Worm (Caenorhabditis elegans): ENCODE data around the gene C42D4.19.

ce11 chrIV:7203696-7204095 is 28.2 kb downstream of the C42D4.19 start, which contains the start of gene R13A1.3:
- TF ChIP-seq nfya-1 (tag; optimal IDR thresholded peaks at IDR 0.05; ENCODE audit: borderline replicate concordance, insufficient read depth) (no peak), egrh-3 (GFP tag; IDR thresholded peaks at IDR 0.05) (no peak), akir-1 (GFP tag; optimal IDR thresholded peaks at IDR 0.05) (no peak), F57C9.4 (tag; optimal IDR thresholded peaks at IDR 0.05) (no peak), F52B5.7 (tag; optimal IDR thresholded peaks at IDR 0.05) (no peak), ztf-28 (GFP tag; IDR thresholded peaks at IDR 0.05) (no peak), zfh-2 (GFP tag; conservative IDR thresholded peaks at IDR 0.05) (no peak), snpc-3.4 (tag; optimal IDR thresholded peaks at IDR 0.05) (no peak), athp-1 (tag; optimal IDR thresholded peaks at IDR 0.05) (no peak), F22D6.2 (tag; optimal IDR thresholded peaks at IDR 0.05) (no peak), snpc-1.3 (tag; optimal IDR thresholded peaks at IDR 0.05; ENCODE audit: insufficient read depth) (no peak)
